Worm (Caenorhabditis elegans): Measurements from ENCODE around the gene T21B6.3.

The T21B6.3 gene

DNA sequence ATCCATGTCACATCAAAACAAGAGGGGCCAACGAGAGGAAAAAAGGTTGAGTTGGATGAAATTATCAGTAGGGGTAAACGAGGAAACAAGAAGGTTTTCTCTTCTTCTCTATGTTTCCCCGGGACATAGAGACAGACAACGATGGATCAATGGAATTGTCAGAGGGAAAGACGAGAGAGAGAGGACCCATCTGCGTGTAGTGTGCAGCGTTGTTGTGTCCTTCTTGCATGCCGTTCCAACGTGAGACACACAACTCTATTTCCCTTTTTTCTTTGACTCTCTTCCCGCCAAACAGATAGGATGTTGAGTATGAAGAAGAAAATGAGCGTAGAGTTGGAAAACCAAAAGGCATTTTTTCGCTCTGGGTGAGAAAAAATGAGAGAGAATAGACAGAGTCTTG, 47.8 kb downstream of the T21B6.3 start (continued):
- TF ChIP-seq nhr-120 (GFP tag; IDR thresholded peaks at IDR 0.05) (no peak), ztf-18 (tag; optimal IDR thresholded peaks at IDR 0.05) (no peak), ama-1 (optimal IDR thresholded peaks at IDR 0.05) (no peak), ama-1 (GFP tag; optimal IDR thresholded peaks at IDR 0.05) (no peak), aptf-2 (GFP tag; conservative IDR thresholded peaks at IDR 0.05) (no peak), rpc-1 (optimal IDR thresholded peaks at IDR 0.05) (no peak), rpc-1 (tag; optimal IDR thresholded peaks at IDR 0.05) (no peak), ztf-28 (GFP tag; IDR thresholded peaks at IDR 0.05) (no peak), nhr-90 (tag; optimal IDR thresholded peaks at IDR 0.05) (no peak)

DNA sequence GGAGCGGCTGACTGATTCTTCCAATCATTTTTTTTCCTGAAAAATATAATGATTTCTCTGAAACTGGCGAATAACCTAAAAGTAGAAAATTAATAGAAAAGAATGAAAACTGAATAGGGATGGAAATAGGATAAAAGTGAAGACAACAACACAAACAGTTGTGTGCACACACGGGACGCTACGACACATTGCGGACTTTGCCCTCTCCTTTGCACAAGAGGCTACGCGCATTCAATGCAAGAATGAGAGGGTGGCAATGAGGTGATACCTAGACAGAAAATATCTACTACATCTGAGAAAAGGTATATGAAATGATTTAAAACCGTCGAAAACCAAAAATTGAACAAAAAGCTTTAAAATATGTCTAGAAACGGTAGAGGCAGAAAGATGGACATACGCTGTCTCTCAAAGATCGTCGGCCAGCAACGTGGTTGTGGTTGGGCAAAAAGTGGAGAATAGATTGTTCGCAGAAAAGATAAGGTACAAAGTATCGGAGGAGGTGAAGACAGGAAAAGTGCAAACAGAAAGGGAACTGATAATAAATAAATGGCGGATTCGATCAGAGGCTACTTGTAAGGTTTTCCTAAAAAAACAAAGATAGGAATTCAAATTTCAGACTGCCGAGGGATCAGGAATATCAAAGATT, 48.5 kb downstream of the T21B6.3 start, which contains the start of gene suca-1:
Gene suca-1 (minus strand): TSS at position 36 of the 646 bp plus-strand sequence.
- TF ChIP-seq chd-7 (tag; optimal IDR thresholded peaks at IDR 0.05) (no peak), lin-40 (tag; optimal IDR thresholded peaks at IDR 0.05) (peak; percentile 8), dpl-1 (GFP tag; optimal IDR thresholded peaks at IDR 0.05) (no peak), nhr-80 (tag; optimal IDR thresholded peaks at IDR 0.05) (peak; percentile 85), F37B4.10 (GFP tag; IDR thresholded peaks at IDR 0.05) (no peak), T07F8.4 (tag; optimal IDR thresholded peaks at IDR 0.05) (no peak), hmg-20 (GFP tag; IDR thresholded peaks at IDR 0.05) (no peak), ekl-4 (GFP tag; IDR thresholded peaks at IDR 0.05) (no peak), dox-1 (GFP tag; IDR thresholded peaks at IDR 0.05) (peak; percentile 45)

DNA sequence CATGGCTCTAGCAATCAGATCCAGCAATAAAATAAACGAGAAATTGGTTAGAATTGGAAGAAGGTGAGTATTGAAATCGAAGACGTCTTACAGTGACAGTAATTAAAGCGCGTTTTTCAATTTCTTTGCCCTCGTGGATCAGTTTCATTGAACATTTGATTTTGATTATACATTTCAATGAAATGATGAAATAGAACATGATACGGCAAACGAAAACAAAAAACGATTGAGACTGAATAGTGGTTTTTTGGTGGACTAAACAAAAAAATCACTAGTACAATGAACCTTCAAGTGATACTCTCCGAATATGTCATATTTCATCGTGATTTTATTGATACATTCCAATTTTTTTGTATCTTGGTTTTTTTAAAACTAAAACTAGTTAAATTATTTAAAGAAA, 52.3 kb downstream of the T21B6.3 start, which contains the start of gene haly-1:
Gene haly-1 (minus strand): TSS at position 101 of the 400 bp plus-strand sequence.
- TF ChIP-seq tlf-1 (GFP tag; optimal IDR thresholded peaks at IDR 0.05): no peak
- TF ChIP-seq attf-3 (GFP tag; conservative IDR thresholded peaks at IDR 0.05): no peak
- no peak for TF ChIP-seq ekl-4 (GFP tag; IDR thresholded peaks at IDR 0.05)
- no peak for TF ChIP-seq ztf-22 (GFP tag; optimal IDR thresholded peaks at IDR 0.05)
- no peak for TF ChIP-seq B0336.3 (GFP tag; IDR thresholded peaks at IDR 0.05)
- TF ChIP-seq F22D6.2 (tag; optimal IDR thresholded peaks at IDR 0.05): no peak
- no peak for TF ChIP-seq madf-6 (GFP tag; IDR thresholded peaks at IDR 0.05)
- TF ChIP-seq F52B5.7 (tag; optimal IDR thresholded peaks at IDR 0.05): no peak
- no peak for TF ChIP-seq zim-3 (tag; optimal IDR thresholded peaks at IDR 0.05)
- no peak for TF ChIP-seq sdz-38 (tag; optimal IDR thresholded peaks at IDR 0.05)
- no peak for TF ChIP-seq gei-17 (GFP tag; optimal IDR thresholded peaks at IDR 0.05)
- no peak for TF ChIP-seq sptf-2 (GFP tag; optimal IDR thresholded peaks at IDR 0.05)
- TF ChIP-seq bed-2 (GFP tag; IDR thresholded peaks at IDR 0.05): no peak
- TF ChIP-seq let-526 (GFP tag; IDR thresholded peaks at IDR 0.05): no peak
- no peak for TF ChIP-seq madf-10 (tag; optimal IDR thresholded peaks at IDR 0.05)
- no peak for TF ChIP-seq fkh-3 (tag; optimal IDR thresholded peaks at IDR 0.05)
- no peak for TF ChIP-seq him-1 (tag; optimal IDR thresholded peaks at IDR 0.05)
- no peak for TF ChIP-seq atf-7 (tag; optimal IDR thresholded peaks at IDR 0.05)
- no peak for TF ChIP-seq hsf-1 (GFP tag; IDR thresholded peaks at IDR 0.05)
- TF ChIP-seq lir-1 (GFP tag; conservative IDR thresholded peaks at IDR 0.05): no peak

Measured in whole organism, young adult.